Fruit fly (Drosophila melanogaster) whole organism: Measurements from ENCODE around the gene CG11349.

Experiments used
- CG8478 ChIP-seq: fragments of >200 bp; optimal IDR thresholded peaks from 2 replicates; lab custom pipeline; 2018; ENCODE audit warnings: inconsistent platforms
- pan ChIP-seq: fragments of >200 bp; optimal IDR thresholded peaks from 2 replicates; lab custom pipeline; 2017
- psq ChIP-seq: fragments of >200 bp; optimal IDR thresholded peaks from 2 replicates; lab custom pipeline; 2017
- usp ChIP-seq: fragments of >200 bp; optimal IDR thresholded peaks from 2 replicates; lab custom pipeline; 2017; ENCODE audit warnings: missing biosample characterization, missing genetic modification characterization, mixed read lengths

dm6 chr3L:4510317-4510716 is 37.4 kb downstream of the CG11349 start:
- TF ChIP-seq pan (no peak), usp (GFP tag; lab: Kevin White, UChicago) (no peak), CG8478 (lab: Kevin White, UChicago) (no peak), psq (lab: Kevin White, UChicago) (no peak)
